Fruit fly (Drosophila melanogaster): ENCODE measurements around the gene Stip1.

The Stip1 gene

DNA sequence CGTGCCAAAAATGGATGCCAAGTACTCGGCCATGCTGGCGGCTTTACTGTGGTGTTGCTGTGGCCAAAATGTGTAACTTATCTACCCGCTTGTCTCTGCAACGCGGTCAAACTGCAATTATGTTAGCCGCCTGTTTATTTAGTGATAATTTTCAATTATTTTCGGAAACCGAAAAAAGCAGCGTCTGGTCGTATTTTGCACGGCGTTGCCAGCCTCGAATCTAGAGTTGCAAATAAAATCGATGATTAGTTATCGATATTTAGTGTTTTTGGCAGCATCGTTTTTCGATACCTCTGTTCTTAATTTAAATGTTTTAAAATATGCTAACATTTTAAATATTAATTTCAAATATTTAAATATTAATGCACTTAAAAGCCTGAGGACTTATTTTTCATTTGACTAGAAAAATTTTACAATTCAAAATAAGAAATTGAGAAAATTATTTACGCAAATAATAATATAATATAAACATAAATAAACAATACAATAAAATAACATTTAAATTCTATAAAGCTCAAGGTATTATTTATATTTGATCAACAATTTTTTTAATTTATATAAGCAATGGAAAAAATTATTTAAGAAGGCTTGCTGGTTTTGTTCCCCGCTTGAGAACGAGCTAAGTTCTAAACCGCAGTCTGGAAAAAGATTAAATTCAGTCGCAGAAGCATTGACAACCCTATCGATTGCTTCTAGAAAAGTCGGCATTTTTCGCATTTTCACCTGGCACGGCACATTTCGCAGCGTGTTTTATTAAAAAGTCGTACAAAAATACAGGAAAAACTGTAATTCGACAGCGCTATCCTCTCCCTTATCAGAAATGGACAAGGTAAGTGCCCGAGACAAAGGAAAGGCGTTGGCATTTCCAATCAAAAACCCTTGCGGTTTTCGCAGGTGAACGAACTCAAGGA, at the start of gene Stip1, which contains the start of gene U2af38:
Stip1 (plus strand) TSS at position 671 of the 911 bp plus-strand sequence.
U2af38 (minus strand) TSS at position 230 of the 911 bp plus-strand sequence.
- TF ChIP-seq Hey (tag; optimal IDR thresholded peaks at IDR 0.05) (no peak), slbo (GFP tag; IDR thresholded peaks at IDR 0.05) (peak; percentile 64; the same call in 1 of the 2 replicates), CG9817 (tag; optimal IDR thresholded peaks at IDR 0.05) (peak; percentile 10), Nf-YC (tag; optimal IDR thresholded peaks at IDR 0.05) (peak; percentile 63), schlank (tag; optimal IDR thresholded peaks at IDR 0.05) (no peak), CG5953 (GFP tag; IDR thresholded peaks at IDR 0.05) (no peak), Atf6 (GFP tag; IDR thresholded peaks at IDR 0.05) (0 out of 2 replicates have a peak, but pooled peaks have one; percentile 33), CG3065 (GFP tag; optimal IDR thresholded peaks at IDR 0.05) (no peak), Dll (GFP tag; IDR thresholded peaks at IDR 0.05; ENCODE audit: partially characterized antibody) (peak; percentile 82), danr (GFP tag; IDR thresholded peaks at IDR 0.05) (no peak), CG8924 (tag; optimal IDR thresholded peaks at IDR 0.05) (peak; percentile 47), tll (GFP tag; optimal IDR thresholded peaks at IDR 0.05) (no peak), h (optimal IDR thresholded peaks at IDR 0.05) (no peak), Dbx (GFP tag; IDR thresholded peaks at IDR 0.05) (no peak), B-H2 (GFP tag; optimal IDR thresholded peaks at IDR 0.05) (peak; percentile 80), emc (GFP tag; optimal IDR thresholded peaks at IDR 0.05) (no peak), ab (GFP tag; optimal IDR thresholded peaks at IDR 0.05) (no peak), pb (GFP tag; optimal IDR thresholded peaks at IDR 0.05) (no peak), Hand (GFP tag; optimal IDR thresholded peaks at IDR 0.05) (no peak), tup (GFP tag; optimal IDR thresholded peaks at IDR 0.05) (no peak), pum (GFP tag; optimal IDR thresholded peaks at IDR 0.05) (no peak), pfk (GFP tag; optimal IDR thresholded peaks at IDR 0.05) (peak; percentile 13), btn (GFP tag; optimal IDR thresholded peaks at IDR 0.05) (no peak), PHDP (tag; optimal IDR thresholded peaks at IDR 0.05) (no peak), klu (GFP tag; IDR thresholded peaks at IDR 0.05) (no peak), dimm (GFP tag; IDR thresholded peaks at IDR 0.05) (no peak), Camta (GFP tag; optimal IDR thresholded peaks at IDR 0.05) (no peak), Dref (GFP tag; IDR thresholded peaks at IDR 0.05) (peak; percentile 79), Spps (tag; optimal IDR thresholded peaks at IDR 0.05) (no peak), CG18262 (tag; optimal IDR thresholded peaks at IDR 0.05) (peak; percentile 47), CG2875 (GFP tag; optimal IDR thresholded peaks at IDR 0.05) (no peak), CG10209 (GFP tag; optimal IDR thresholded peaks at IDR 0.05) (no peak), pho (GFP tag; optimal IDR thresholded peaks at IDR 0.05) (no peak), pzg (GFP tag; optimal IDR thresholded peaks at IDR 0.05) (peak; percentile 61), CG6683 (GFP tag; optimal IDR thresholded peaks at IDR 0.05) (no peak), pan (optimal IDR thresholded peaks at IDR 0.05) (no peak), pan (GFP tag; optimal IDR thresholded peaks at IDR 0.05 in 1 of 2, IDR thresholded peaks at IDR 0.05 in 1 of 2) (no peak), Ets65A (GFP tag) (no peak), lilli (GFP tag; optimal IDR thresholded peaks at IDR 0.05) (peak; percentile 14), grn (GFP tag; optimal IDR thresholded peaks at IDR 0.05) (no peak), sqz (GFP tag; optimal IDR thresholded peaks at IDR 0.05) (peak; percentile 23), Myb (GFP tag; optimal IDR thresholded peaks at IDR 0.05) (peak; percentile 6), lmd (GFP tag; IDR thresholded peaks at IDR 0.05) (no peak; the same call in 1 of the 2 replicates), CG6813 (GFP tag; optimal IDR thresholded peaks at IDR 0.05) (no peak), CG4282 (GFP tag; optimal IDR thresholded peaks at IDR 0.05) (no peak), Elba2 (GFP tag; optimal IDR thresholded peaks at IDR 0.05) (no peak), CG3281 (GFP tag; optimal IDR thresholded peaks at IDR 0.05) (no peak), CG8281 (tag; optimal IDR thresholded peaks at IDR 0.05) (no peak), wdn (GFP tag; IDR thresholded peaks at IDR 0.05) (no peak), jumu (GFP tag; optimal IDR thresholded peaks at IDR 0.05) (no peak)
